Fruit fly (Drosophila melanogaster) S2 (cell line): Measurements from ENCODE around the gene Nmdar1.

Experiments used
- CG8478 ChIP-seq: fragments of >200 bp; optimal IDR thresholded peaks from 2 replicates; lab custom pipeline; 2018
- CTCF ChIP-seq, 2 experiments: fragments of >200 bp; optimal IDR thresholded peaks; 2 replicates each; lab custom pipeline; 2018

DNA sequence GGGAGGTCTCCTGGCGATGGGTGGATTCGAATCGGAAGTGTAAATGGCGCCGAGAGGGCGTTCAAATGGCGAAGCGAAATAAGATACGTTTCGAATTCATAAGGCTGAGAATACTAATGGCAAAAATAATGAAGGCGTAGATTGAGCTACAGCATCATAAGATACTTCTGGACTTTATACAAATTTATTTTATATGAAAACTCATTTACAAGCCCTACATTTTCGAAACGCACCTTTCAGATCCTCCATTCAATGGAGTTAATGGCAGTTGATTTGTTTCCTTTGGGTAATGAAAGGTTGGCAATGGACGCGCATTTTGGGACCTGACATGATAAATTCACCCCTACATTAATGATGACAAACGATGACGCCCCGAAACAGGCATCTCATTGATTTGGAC lies 8.4 kb downstream of the Nmdar1 start:
- no peak for TF ChIP-seq CTCF (optimal IDR thresholded peaks at IDR 0.05; lab: Kevin White, UChicago)
- TF ChIP-seq CG8478 (lab: Kevin White, UChicago) = no peak
